Worm (Caenorhabditis elegans): Measurements from ENCODE around the gene nlp-76.

DNA sequence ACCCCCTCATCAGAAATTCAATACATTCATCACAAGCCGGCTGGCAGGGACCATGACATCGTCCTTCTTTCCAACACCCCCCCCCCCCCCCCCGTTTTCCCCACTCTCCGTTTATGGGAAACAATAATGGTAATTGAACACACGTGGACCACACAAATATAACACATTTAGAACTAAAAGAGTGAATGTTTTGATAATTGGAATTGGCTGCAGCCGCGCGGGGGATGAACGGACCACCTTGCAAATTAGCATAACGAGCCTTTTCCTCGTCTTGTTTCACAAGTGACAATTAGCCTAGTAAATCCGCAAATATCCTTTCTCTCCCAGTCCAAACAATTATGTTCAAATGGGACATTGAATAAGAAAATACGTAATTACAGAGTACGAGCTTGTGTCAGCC, 24.9 kb upstream of the nlp-76 start:
- no peak for TF ChIP-seq zag-1 (tag; optimal IDR thresholded peaks at IDR 0.05)
- no peak for TF ChIP-seq R02D3.7 (tag; optimal IDR thresholded peaks at IDR 0.05)
- no peak for TF ChIP-seq nhr-237 (tag; optimal IDR thresholded peaks at IDR 0.05)
- TF ChIP-seq jun-1 (tag; optimal IDR thresholded peaks at IDR 0.05): no peak
- TF ChIP-seq aly-2 (tag; optimal IDR thresholded peaks at IDR 0.05): no peak
- TF ChIP-seq egl-27 (tag; optimal IDR thresholded peaks at IDR 0.05): no peak
- no peak for TF ChIP-seq nhr-77 (tag; optimal IDR thresholded peaks at IDR 0.05)
- no peak for TF ChIP-seq pqm-1 (tag; optimal IDR thresholded peaks at IDR 0.05)

Data from whole organism, L3 larva.